Fruit fly (Drosophila melanogaster): Measurements from ENCODE around the gene CG17195.

dm6 chr3R:25790371-25790770 lies 13.4 kb upstream of the CG17195 start, which contains the start of gene CG31093:
- TF ChIP-seq OdsH (GFP tag; optimal IDR thresholded peaks at IDR 0.05) (no peak), N (GFP tag; optimal IDR thresholded peaks at IDR 0.05) (no peak), GATAd (GFP tag; optimal IDR thresholded peaks at IDR 0.05) (no peak), pan (optimal IDR thresholded peaks at IDR 0.05) (no peak), fru (GFP tag; optimal IDR thresholded peaks at IDR 0.05) (no peak), ey (GFP tag; optimal IDR thresholded peaks at IDR 0.05) (no peak), lola (GFP tag; optimal IDR thresholded peaks at IDR 0.05) (no peak), foxo (GFP tag; optimal IDR thresholded peaks at IDR 0.05) (no peak), rgr (GFP tag; optimal IDR thresholded peaks at IDR 0.05) (no peak), dsf (GFP tag; optimal IDR thresholded peaks at IDR 0.05; ENCODE audit: borderline replicate concordance) (no peak), Abd-B (GFP tag; optimal IDR thresholded peaks at IDR 0.05) (no peak), Sp1 (GFP tag; optimal IDR thresholded peaks at IDR 0.05) (no peak), brk (GFP tag; optimal IDR thresholded peaks at IDR 0.05) (no peak), Myc (optimal IDR thresholded peaks at IDR 0.05) (no peak)
